Fruit fly (Drosophila melanogaster) whole organism, embryonic: ENCODE measurements around the gene Srr.

Source experiments
- Antp ChIP-seq: fragments of 200-800 bp; sonication (Bioruptor generic); optimal IDR thresholded peaks from 3 replicates; lab custom pipeline; 2016; ENCODE audit warnings: missing biosample characterization, missing genetic modification characterization
- Bteb2 ChIP-seq: fragments of 200-800 bp; sonication (Bioruptor generic); optimal IDR thresholded peaks from 2 replicates; lab custom pipeline; 2016; ENCODE audit warnings: missing biosample characterization, missing genetic modification characterization
- CG10209 ChIP-seq: fragments of 200-800 bp; sonication (Bioruptor generic); optimal IDR thresholded peaks from 3 replicates; lab custom pipeline; 2017; ENCODE audit warnings: missing biosample characterization, mild to moderate bottlenecking, missing genetic modification characterization, missing genetic modification reagents
- CG11696 ChIP-seq: fragments of 200-800 bp; sonication (Bioruptor generic); IDR thresholded peaks from 2 replicates; pipeline ENCODE4 v1.3.6; 2022; ENCODE audit warnings: missing biosample characterization, missing genetic modification characterization
- CG12659 ChIP-seq: fragments of 200-800 bp; sonication (Bioruptor generic); optimal IDR thresholded peaks from 3 replicates; lab custom pipeline; 2017; ENCODE audit warnings: mild to moderate bottlenecking, missing biosample characterization, missing genetic modification reagents, missing genetic modification characterization
- CG12942 ChIP-seq: fragments of 200-800 bp; sonication (Bioruptor generic); optimal IDR thresholded peaks from 3 replicates; lab custom pipeline; 2016; ENCODE audit warnings: missing biosample characterization, missing genetic modification characterization
- CG13287 ChIP-seq: fragments of 200-800 bp; sonication (Bioruptor generic); IDR thresholded peaks from 2 replicates; pipeline ENCODE4 v1.3.6; 2022; ENCODE audit warnings: missing biosample characterization, missing genetic modification characterization; ENCODE audit not compliant: partially characterized antibody
- CG14965 ChIP-seq: fragments of 200-800 bp; sonication (Bioruptor generic); optimal IDR thresholded peaks from 2 replicates; lab custom pipeline; 2016; ENCODE audit warnings: missing biosample characterization, missing genetic modification characterization, borderline replicate concordance
- CG3065 ChIP-seq: fragments of 200-800 bp; sonication (Bioruptor generic); optimal IDR thresholded peaks from 2 replicates; lab custom pipeline; 2016; ENCODE audit warnings: missing biosample characterization, missing genetic modification characterization
- CG3281 ChIP-seq: fragments of 200-800 bp; sonication (Bioruptor generic); optimal IDR thresholded peaks from 3 replicates; lab custom pipeline; 2017; ENCODE audit warnings: missing biosample characterization, mild to moderate bottlenecking, missing genetic modification characterization
- CG3407 ChIP-seq: fragments of 200-800 bp; sonication (Bioruptor generic); optimal IDR thresholded peaks from 2 replicates; lab custom pipeline; 2018; ENCODE audit warnings: missing biosample characterization, mild to moderate bottlenecking, missing genetic modification characterization
- CG3847 ChIP-seq: fragments of 200-800 bp; sonication (Bioruptor generic); IDR thresholded peaks from 2 replicates; pipeline ENCODE4 v1.3.6; 2022; ENCODE audit warnings: missing biosample characterization, missing genetic modification characterization
- CG5245 ChIP-seq: fragments of 200-800 bp; sonication (Bioruptor generic); optimal IDR thresholded peaks from 3 replicates; lab custom pipeline; 2016; ENCODE audit warnings: missing biosample characterization, missing genetic modification characterization
- CG6854 ChIP-seq: fragments of 200-800 bp; sonication (Bioruptor generic); optimal IDR thresholded peaks from 3 replicates; lab custom pipeline; 2017; ENCODE audit warnings: missing biosample characterization, mild to moderate bottlenecking, missing genetic modification characterization
- CG7745 ChIP-seq: fragments of 200-800 bp; sonication (Bioruptor generic); optimal IDR thresholded peaks from 2 replicates; lab custom pipeline; 2018; ENCODE audit warnings: missing biosample characterization, mild to moderate bottlenecking, missing genetic modification characterization, moderate library complexity
- CG9215 ChIP-seq: fragments of 200-800 bp; sonication (Bioruptor generic); IDR thresholded peaks from 2 replicates; pipeline ENCODE4 v1.3.6; 2022; ENCODE audit warnings: missing biosample characterization, missing genetic modification characterization
- Camta ChIP-seq: fragments of 200-800 bp; sonication (Bioruptor generic); optimal IDR thresholded peaks from 2 replicates; lab custom pipeline; 2016; ENCODE audit warnings: missing biosample characterization, missing genetic modification characterization
- CoRest ChIP-seq: fragments of 200-800 bp; sonication (Bioruptor generic); optimal IDR thresholded peaks from 3 replicates; lab custom pipeline; 2018; ENCODE audit warnings: missing biosample characterization, mild to moderate bottlenecking, missing genetic modification characterization, moderate library complexity
- CrebB ChIP-seq: fragments of 200-800 bp; sonication (Bioruptor generic); optimal IDR thresholded peaks from 3 replicates; lab custom pipeline; 2018; ENCODE audit warnings: missing biosample characterization, mild to moderate bottlenecking, missing genetic modification characterization
- Dek ChIP-seq: fragments of 200-800 bp; sonication (Bioruptor generic); optimal IDR thresholded peaks from 3 replicates; lab custom pipeline; 2019; ENCODE audit warnings: missing biosample characterization, mild to moderate bottlenecking, missing genetic modification characterization, moderate library complexity
- Elba2 ChIP-seq: fragments of 200-800 bp; sonication (Bioruptor generic); optimal IDR thresholded peaks from 3 replicates; lab custom pipeline; 2016; ENCODE audit warnings: missing biosample characterization, missing genetic modification characterization
- Ets65A ChIP-seq: fragments of 200-800 bp; sonication (Bioruptor generic); peaks from one replicate; lab custom pipeline; 2016; ENCODE audit warnings: missing biosample characterization, missing genetic modification characterization
- Ets97D ChIP-seq: fragments of 200-800 bp; sonication (Bioruptor generic); optimal IDR thresholded peaks from 3 replicates; lab custom pipeline; 2016; ENCODE audit warnings: missing biosample characterization, missing genetic modification characterization
- HLH54F ChIP-seq: fragments of 200-800 bp; sonication (Bioruptor generic); optimal IDR thresholded peaks from 3 replicates; lab custom pipeline; 2016; ENCODE audit warnings: missing biosample characterization, missing genetic modification characterization
- Hey ChIP-seq: fragments of 200-800 bp; sonication (Bioruptor generic); optimal IDR thresholded peaks from 3 replicates; lab custom pipeline; 2018; ENCODE audit warnings: missing biosample characterization, mild to moderate bottlenecking, missing genetic modification characterization
- Hr39 ChIP-seq: fragments of >200 bp; optimal IDR thresholded peaks from 2 replicates; lab custom pipeline; 2017
- Hr78 ChIP-seq, 2 experiments: fragments of 200-800 bp in 1 of 2; fragments of >200 bp in 1 of 2; sonication (Bioruptor generic) in 1 of 2; optimal IDR thresholded peaks; 2 replicates each; lab custom pipeline; 2017 to 2019; ENCODE audit warnings: missing biosample characterization in 2 of 2, missing genetic modification characterization in 2 of 2, mild to moderate bottlenecking in 1 of 2, moderate library complexity in 1 of 2
- Mes4 ChIP-seq: fragments of 200-800 bp; sonication (Bioruptor generic); optimal IDR thresholded peaks from 2 replicates; lab custom pipeline; 2016; ENCODE audit warnings: missing biosample characterization, missing genetic modification characterization
- Nf-YA ChIP-seq: fragments of 200-800 bp; sonication (Bioruptor generic); IDR thresholded peaks from 2 replicates; pipeline ENCODE4 v1.3.6; 2022; ENCODE audit warnings: missing biosample characterization, missing genetic modification characterization
- PHDP ChIP-seq: fragments of 200-800 bp; sonication (Bioruptor generic); optimal IDR thresholded peaks from 3 replicates; lab custom pipeline; 2018; ENCODE audit warnings: missing biosample characterization, mild to moderate bottlenecking, missing genetic modification characterization, moderate library complexity
- Pdp1 ChIP-seq, 2 experiments: fragments of 200-800 bp; sonication (Bioruptor generic); optimal IDR thresholded peaks; 3 replicates each; lab custom pipeline; 2016; ENCODE audit warnings: missing biosample characterization in 2 of 2, missing genetic modification characterization in 2 of 2, mild to moderate bottlenecking in 1 of 2, moderate library complexity in 1 of 2
- Poxn ChIP-seq: fragments of 200-800 bp; sonication (Bioruptor generic); IDR thresholded peaks from 2 replicates; pipeline ENCODE4 v1.3.6; 2022; ENCODE audit warnings: missing biosample characterization, missing genetic modification characterization
- Six4 ChIP-seq: fragments of 200-800 bp; sonication (Bioruptor generic); optimal IDR thresholded peaks from 2 replicates; lab custom pipeline; 2016; ENCODE audit warnings: missing biosample characterization, missing genetic modification characterization
- Ssrp ChIP-seq: fragments of 200-800 bp; sonication (Bioruptor generic); optimal IDR thresholded peaks from 2 replicates; lab custom pipeline; 2018; ENCODE audit warnings: missing biosample characterization, mild to moderate bottlenecking, missing genetic modification characterization, moderate library complexity
- Taf1 ChIP-seq: fragments of 200-800 bp; sonication (Bioruptor generic); IDR thresholded peaks from 2 replicates; pipeline ENCODE4 v1.3.6; 2022; ENCODE audit warnings: missing biosample characterization, missing genetic modification characterization
- aop ChIP-seq: fragments of 200-800 bp; sonication (Bioruptor generic); IDR thresholded peaks from 2 replicates; pipeline ENCODE4 v1.3.6; 2022; ENCODE audit warnings: missing biosample characterization, missing genetic modification characterization
- cato ChIP-seq: fragments of 200-800 bp; sonication (Bioruptor generic); optimal IDR thresholded peaks from 2 replicates; lab custom pipeline; 2016; ENCODE audit warnings: missing biosample characterization, missing genetic modification characterization, borderline replicate concordance
- crp ChIP-seq, 2 experiments: fragments of 200-800 bp; sonication (Bioruptor generic); optimal IDR thresholded peaks; 2 replicates in 1 of 2; 3 replicates in 1 of 2; lab custom pipeline; 2017; ENCODE audit warnings: missing biosample characterization in 2 of 2, missing genetic modification characterization in 2 of 2, mild to moderate bottlenecking in 1 of 2, moderate library complexity in 1 of 2
- esg ChIP-seq: fragments of 200-800 bp; sonication (Bioruptor generic); conservative IDR thresholded peaks from 2 replicates; pipeline ENCODE4 v1.3.6; 2022; ENCODE audit warnings: missing biosample characterization, missing genetic modification characterization
- eyg ChIP-seq: fragments of 200-800 bp; sonication (Bioruptor generic); optimal IDR thresholded peaks from 3 replicates; lab custom pipeline; 2016; ENCODE audit warnings: missing biosample characterization, missing genetic modification characterization
- h ChIP-seq: fragments of >200 bp; optimal IDR thresholded peaks from 2 replicates; lab custom pipeline; 2017
- jing ChIP-seq: fragments of 200-800 bp; sonication (Bioruptor generic); optimal IDR thresholded peaks from 2 replicates; lab custom pipeline; 2018; ENCODE audit warnings: missing biosample characterization, mild to moderate bottlenecking, missing genetic modification characterization
- kay ChIP-seq: fragments of 200-800 bp; sonication (Bioruptor generic); optimal IDR thresholded peaks from 2 replicates; lab custom pipeline; 2016; ENCODE audit warnings: missing biosample characterization, missing genetic modification characterization
- psq ChIP-seq: fragments of 200-800 bp; sonication (Bioruptor generic); optimal IDR thresholded peaks from 2 replicates; lab custom pipeline; 2017; ENCODE audit warnings: missing biosample characterization, missing genetic modification characterization
- row ChIP-seq: fragments of 200-800 bp; sonication (Bioruptor generic); IDR thresholded peaks from 3 replicates; pipeline ENCODE4 v1.3.6; 2022; ENCODE audit warnings: missing biosample characterization, missing genetic modification characterization
- slou ChIP-seq: fragments of 200-800 bp; sonication (Bioruptor generic); optimal IDR thresholded peaks from 3 replicates; lab custom pipeline; 2016; ENCODE audit warnings: missing biosample characterization, missing genetic modification characterization
- toy ChIP-seq: fragments of 200-800 bp; sonication (Bioruptor generic); IDR thresholded peaks from 2 replicates; pipeline ENCODE4 v1.3.6; 2022; ENCODE audit warnings: missing biosample characterization, missing genetic modification characterization
- twi ChIP-seq: fragments of 200-800 bp; optimal IDR thresholded peaks from 2 replicates; lab custom pipeline; 2019; ENCODE audit warnings: missing biosample characterization, mild to moderate bottlenecking, missing genetic modification characterization, moderate library complexity
- unpg ChIP-seq: fragments of 200-800 bp; sonication (Bioruptor generic); optimal IDR thresholded peaks from 3 replicates; lab custom pipeline; 2018; ENCODE audit warnings: missing biosample characterization, mild to moderate bottlenecking, missing genetic modification characterization, moderate library complexity
- wor ChIP-seq: fragments of 200-800 bp; sonication (Bioruptor generic); IDR thresholded peaks from 2 replicates; pipeline ENCODE4 v1.3.6; 2022; ENCODE audit warnings: missing biosample characterization, missing genetic modification characterization

Gene Srr

DNA sequence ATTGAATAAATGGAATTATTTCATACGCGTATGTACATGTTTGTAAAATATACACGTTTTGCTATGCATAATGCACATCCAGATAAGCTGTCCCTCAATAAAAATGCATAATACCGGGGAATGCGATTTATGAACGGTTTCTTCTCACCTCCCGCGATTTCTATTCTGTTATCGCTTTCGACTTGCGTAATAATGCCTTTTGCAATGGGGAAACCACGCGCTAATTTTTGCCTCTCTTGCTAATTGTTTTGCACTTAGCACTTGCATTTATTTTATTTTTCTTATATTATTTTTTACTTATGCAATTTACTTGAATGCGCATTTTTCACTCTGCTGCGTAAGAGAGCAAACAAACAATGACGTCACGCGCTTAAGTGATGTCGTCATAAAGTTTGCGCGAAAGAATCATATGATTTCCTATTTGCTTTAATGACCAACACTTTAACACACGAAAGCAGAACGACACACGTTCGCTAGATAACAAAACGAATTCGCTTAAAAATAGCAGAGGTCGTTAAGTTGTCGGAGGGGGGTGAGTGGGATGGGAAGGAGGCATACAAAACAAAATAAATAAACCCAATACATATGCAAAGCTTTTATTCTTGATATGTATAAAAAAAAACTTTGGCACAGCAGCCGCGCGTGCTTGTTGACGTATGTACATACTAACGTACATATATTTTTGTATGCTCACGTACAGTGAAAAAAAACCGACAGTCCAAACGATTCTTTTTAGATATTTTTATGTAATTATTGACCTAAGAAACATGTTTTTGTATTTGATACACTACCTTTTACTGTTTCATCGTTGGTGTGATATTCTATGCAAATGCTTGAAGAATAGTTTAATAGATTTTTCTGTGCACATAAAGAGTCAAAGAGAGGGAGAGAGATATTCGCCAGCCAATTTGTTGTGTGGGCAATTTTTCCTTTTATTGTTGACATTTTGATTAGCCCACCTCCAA is 13.5 kb upstream of the Srr start (continued):
- TF ChIP-seq Ets97D (no peak), eyg (peak; percentile 72), Nf-YA (GFP tag; lab: Robert Waterston, UW) (no peak), wor (GFP tag; lab: Robert Waterston, UW) (no peak), unpg (GFP tag; lab: Kevin White, UChicago) (peak; percentile 57), Mes4 (no peak), CG14965 (GFP tag; lab: Kevin White, UChicago) (no peak), toy (no peak), Antp (GFP tag; lab: Kevin White, UChicago) (peak; percentile 1), crp (GFP tag; optimal IDR thresholded peaks at IDR 0.05; lab: Kevin White, UChicago) (no peak), h (lab: Kevin White, UChicago) (no peak), Camta (GFP tag; lab: Kevin White, UChicago) (peak; percentile 54), Bteb2 (peak; percentile 69), CrebB (tag; lab: Kevin White, UChicago) (peak; percentile 6), Ets65A (GFP tag; lab: Kevin White, UChicago) (peak; percentile 78), CG3407 (GFP tag; lab: Kevin White, UChicago) (no peak), twi (tag; lab: Kevin White, UChicago) (no peak), Six4 (no peak), slou (GFP tag; lab: Kevin White, UChicago) (no peak), CG10209 (peak; percentile 74), Poxn (GFP tag; lab: Robert Waterston, UW) (no peak), CG7745 (tag; lab: Kevin White, UChicago) (no peak), CG12659 (GFP tag; lab: Kevin White, UChicago) (peak; percentile 49), CG13287 (GFP tag; lab: Robert Waterston, UW) (no peak), psq (GFP tag; lab: Kevin White, UChicago) (no peak), CoRest (tag; lab: Kevin White, UChicago) (peak; percentile 71), CG11696 (no peak), CG3847 (GFP tag; lab: Robert Waterston, UW) (no peak), Pdp1 (GFP tag; optimal IDR thresholded peaks at IDR 0.05; lab: Kevin White, UChicago) (peak; percentile 43 to 73), CG9215 (no peak), row (GFP tag; lab: Robert Waterston, UW) (no peak), Hr39 (lab: Kevin White, UChicago) (no peak), Hey (tag; lab: Kevin White, UChicago) (peak; percentile 52), CG5245 (peak; percentile 4), Elba2 (GFP tag; lab: Kevin White, UChicago) (no peak), jing (GFP tag; lab: Kevin White, UChicago) (peak; percentile 23), CG12942 (peak; percentile 32), PHDP (tag; lab: Kevin White, UChicago) (peak; percentile 72), Taf1 (GFP tag; lab: Robert Waterston, UW) (no peak), cato (GFP tag; lab: Kevin White, UChicago) (no peak), CG6854 (peak; percentile 59), Ssrp (tag; lab: Kevin White, UChicago) (peak; percentile 20), aop (GFP tag; lab: Robert Waterston, UW) (no peak), CG3281 (peak; percentile 81), Hr78 (GFP tag; optimal IDR thresholded peaks at IDR 0.05; lab: Kevin White, UChicago) (no peak), CG3065 (GFP tag; lab: Kevin White, UChicago) (no peak), kay (GFP tag; lab: Kevin White, UChicago) (peak; percentile 22), Dek (tag; lab: Kevin White, UChicago) (peak; percentile 47), esg (no peak), HLH54F (peak; percentile 63)
